Fruit fly (Drosophila melanogaster) whole organism, embryonic: Measurements from ENCODE around the gene CG31174.

ENCODE experiments used
- Bgb ChIP-seq: fragments of 200-800 bp; sonication (Bioruptor generic); IDR thresholded peaks from 2 replicates; pipeline ENCODE4 v1.3.6; 2022; ENCODE audit warnings: missing biosample characterization, missing genetic modification characterization; ENCODE audit not compliant: partially characterized antibody
- CG14860 ChIP-seq: fragments of 200-800 bp; sonication (Bioruptor generic); IDR thresholded peaks from 3 replicates; pipeline ENCODE4 v1.3.6; 2022; ENCODE audit warnings: missing biosample characterization, missing genetic modification characterization; ENCODE audit not compliant: partially characterized antibody
- CG15073 ChIP-seq: fragments of 200-800 bp; sonication (Bioruptor generic); optimal IDR thresholded peaks from 2 replicates; lab custom pipeline; 2016; ENCODE audit warnings: missing biosample characterization, missing genetic modification characterization
- CG15269 ChIP-seq: fragments of 200-800 bp; sonication (Bioruptor generic); optimal IDR thresholded peaks from 2 replicates; lab custom pipeline; 2018; ENCODE audit warnings: missing biosample characterization, mild to moderate bottlenecking, missing genetic modification characterization, moderate library complexity
- CG16863 ChIP-seq: fragments of 200-800 bp; sonication (Bioruptor generic); optimal IDR thresholded peaks from 3 replicates; lab custom pipeline; 2016; ENCODE audit warnings: missing biosample characterization, missing genetic modification characterization
- CG17361 ChIP-seq: fragments of 200-800 bp; sonication (Bioruptor generic); IDR thresholded peaks from 3 replicates; pipeline ENCODE4 v1.3.6; 2022; ENCODE audit warnings: missing biosample characterization, missing genetic modification characterization
- CG17612 ChIP-seq: fragments of 200-800 bp; sonication (Bioruptor generic); IDR thresholded peaks from 2 replicates; pipeline ENCODE4 v1.3.6; 2022; ENCODE audit warnings: missing biosample characterization, missing genetic modification characterization
- CG1792 ChIP-seq: fragments of 200-800 bp; sonication (Bioruptor generic); optimal IDR thresholded peaks from 2 replicates; lab custom pipeline; 2016; ENCODE audit warnings: missing biosample characterization, missing genetic modification characterization
- CG18599 ChIP-seq: fragments of 200-800 bp; sonication (Bioruptor generic); optimal IDR thresholded peaks from 3 replicates; lab custom pipeline; 2017; ENCODE audit warnings: missing biosample characterization, missing genetic modification characterization, mild to moderate bottlenecking, moderate library complexity, missing genetic modification reagents
- CG31441 ChIP-seq: fragments of 200-800 bp; sonication (Bioruptor generic); IDR thresholded peaks from 2 replicates; pipeline ENCODE4 v1.3.6; 2022; ENCODE audit warnings: missing biosample characterization, missing genetic modification characterization
- CG42726 ChIP-seq: fragments of 200-800 bp; sonication (Bioruptor generic); IDR thresholded peaks from 2 replicates; pipeline ENCODE4 v1.3.6; 2022; ENCODE audit warnings: missing biosample characterization, missing genetic modification characterization; ENCODE audit not compliant: partially characterized antibody
- CG6683 ChIP-seq: fragments of 200-800 bp; sonication (Bioruptor generic); optimal IDR thresholded peaks from 2 replicates; lab custom pipeline; 2017; ENCODE audit warnings: missing biosample characterization, mild to moderate bottlenecking, missing genetic modification characterization, missing genetic modification reagents
- CG6689 ChIP-seq: fragments of 200-800 bp; sonication (Bioruptor generic); IDR thresholded peaks from 2 replicates; pipeline ENCODE4 v1.3.6; 2022; ENCODE audit warnings: missing biosample characterization, missing genetic modification characterization
- CG7987 ChIP-seq: fragments of 200-800 bp; sonication (Bioruptor generic); optimal IDR thresholded peaks from 2 replicates; lab custom pipeline; 2018; ENCODE audit warnings: missing biosample characterization, mild to moderate bottlenecking, missing genetic modification characterization, moderate library complexity
- CG8388 ChIP-seq: fragments of 200-800 bp; sonication (Bioruptor generic); optimal IDR thresholded peaks from 2 replicates; lab custom pipeline; 2019; ENCODE audit warnings: missing biosample characterization, mild to moderate bottlenecking, missing genetic modification characterization, moderate library complexity
- CG8944 ChIP-seq: fragments of 200-800 bp; sonication (Bioruptor generic); optimal IDR thresholded peaks from 3 replicates; lab custom pipeline; 2016; ENCODE audit warnings: missing biosample characterization, missing genetic modification characterization
- Camta ChIP-seq: fragments of 200-800 bp; sonication (Bioruptor generic); optimal IDR thresholded peaks from 2 replicates; lab custom pipeline; 2016; ENCODE audit warnings: missing biosample characterization, missing genetic modification characterization
- Dref ChIP-seq: fragments of 200-800 bp; sonication (Bioruptor generic); IDR thresholded peaks from 2 replicates; pipeline ENCODE4 v1.3.6; 2022; ENCODE audit warnings: missing biosample characterization, missing genetic modification characterization
- Fer2 ChIP-seq: fragments of 200-800 bp; sonication (Bioruptor generic); optimal IDR thresholded peaks from 2 replicates; lab custom pipeline; 2018; ENCODE audit warnings: missing biosample characterization, mild to moderate bottlenecking, missing genetic modification characterization, moderate library complexity
- H2.0 ChIP-seq: fragments of 200-800 bp; sonication (Bioruptor generic); IDR thresholded peaks from 2 replicates; pipeline ENCODE4 v1.3.6; 2022; ENCODE audit warnings: missing biosample characterization, missing genetic modification characterization
- Hr3 ChIP-seq: fragments of 200-800 bp; sonication (Bioruptor generic); optimal IDR thresholded peaks from 3 replicates; lab custom pipeline; 2016; ENCODE audit warnings: missing biosample characterization, missing genetic modification characterization
- Hr39 ChIP-seq: fragments of >200 bp; optimal IDR thresholded peaks from 2 replicates; lab custom pipeline; 2017
- Lhr ChIP-seq: fragments of 200-800 bp; sonication (Bioruptor generic); optimal IDR thresholded peaks from 3 replicates; lab custom pipeline; 2017; ENCODE audit warnings: mild to moderate bottlenecking, missing biosample characterization, missing genetic modification reagents, missing genetic modification characterization
- Myb ChIP-seq: fragments of 200-800 bp; sonication (Bioruptor generic); optimal IDR thresholded peaks from 2 replicates; lab custom pipeline; 2016; ENCODE audit warnings: missing biosample characterization, missing genetic modification characterization
- Ptx1 ChIP-seq: fragments of 200-800 bp; sonication (Bioruptor generic); IDR thresholded peaks from 2 replicates; pipeline ENCODE4 v1.3.6; 2022; ENCODE audit warnings: missing biosample characterization, missing genetic modification characterization
- Side ChIP-seq: fragments of 200-800 bp; sonication (Bioruptor generic); optimal IDR thresholded peaks from 2 replicates; lab custom pipeline; 2016; ENCODE audit warnings: missing biosample characterization, missing genetic modification characterization
- Six4 ChIP-seq: fragments of 200-800 bp; sonication (Bioruptor generic); optimal IDR thresholded peaks from 2 replicates; lab custom pipeline; 2016; ENCODE audit warnings: missing biosample characterization, missing genetic modification characterization
- Sry-δ ChIP-seq: fragments of 200-800 bp; sonication (Bioruptor generic); optimal IDR thresholded peaks from 2 replicates; lab custom pipeline; 2016; ENCODE audit warnings: missing biosample characterization, missing genetic modification characterization
- TFAM ChIP-seq: fragments of 200-800 bp; sonication (Bioruptor generic); optimal IDR thresholded peaks from 2 replicates; lab custom pipeline; 2017; ENCODE audit warnings: missing biosample characterization, missing genetic modification characterization, inconsistent platforms
- ab ChIP-seq: fragments of 200-800 bp; sonication (Bioruptor generic); optimal IDR thresholded peaks from 2 replicates; lab custom pipeline; 2016; ENCODE audit warnings: missing biosample characterization, missing genetic modification characterization
- aop ChIP-seq: fragments of 200-800 bp; sonication (Bioruptor generic); IDR thresholded peaks from 2 replicates; pipeline ENCODE4 v1.3.6; 2022; ENCODE audit warnings: missing biosample characterization, missing genetic modification characterization
- ase ChIP-seq: fragments of 200-800 bp; sonication (Bioruptor generic); IDR thresholded peaks from 3 replicates; pipeline ENCODE4 v1.3.6; 2022; ENCODE audit warnings: missing biosample characterization, missing genetic modification characterization
- caup ChIP-seq: fragments of 200-800 bp; sonication (Bioruptor generic); optimal IDR thresholded peaks from 3 replicates; lab custom pipeline; 2017; ENCODE audit warnings: missing biosample characterization, mild to moderate bottlenecking, missing genetic modification characterization, moderate library complexity; ENCODE audit not compliant: severe bottlenecking
- chm ChIP-seq: fragments of 200-800 bp; sonication (Bioruptor generic); IDR thresholded peaks from 2 replicates; pipeline ENCODE4 v1.3.6; 2022; ENCODE audit warnings: missing biosample characterization, missing genetic modification characterization
- disco-r ChIP-seq: fragments of 200-800 bp; sonication (Bioruptor generic); optimal IDR thresholded peaks from 2 replicates; lab custom pipeline; 2016; ENCODE audit warnings: missing biosample characterization, missing genetic modification characterization
- emc ChIP-seq: fragments of 200-800 bp; sonication (Bioruptor generic); optimal IDR thresholded peaks from 2 replicates; lab custom pipeline; 2016; ENCODE audit warnings: missing biosample characterization, missing genetic modification characterization
- gsb ChIP-seq: fragments of 200-800 bp; sonication (Bioruptor generic); IDR thresholded peaks from 2 replicates; pipeline ENCODE4 v1.3.6; 2022; ENCODE audit warnings: missing biosample characterization, missing genetic modification characterization
- insv ChIP-seq, 2 experiments: fragments of 200-800 bp; sonication (Bioruptor generic); optimal IDR thresholded peaks; 3 replicates each; lab custom pipeline; 2016 to 2018; ENCODE audit warnings: missing biosample characterization in 2 of 2, missing genetic modification characterization in 2 of 2
- ken ChIP-seq: fragments of 200-800 bp; sonication (Bioruptor generic); IDR thresholded peaks from 3 replicates; pipeline ENCODE4 v1.3.6; 2022; ENCODE audit warnings: missing biosample characterization, missing genetic modification characterization
- lab ChIP-seq: fragments of 200-800 bp; sonication (Bioruptor generic); optimal IDR thresholded peaks from 3 replicates; lab custom pipeline; 2017; ENCODE audit warnings: missing biosample characterization, missing genetic modification characterization, mild to moderate bottlenecking, moderate library complexity, missing genetic modification reagents
- maf-S ChIP-seq: fragments of 200-800 bp; sonication (Bioruptor generic); optimal IDR thresholded peaks from 2 replicates; lab custom pipeline; 2016; ENCODE audit warnings: missing biosample characterization, missing genetic modification characterization
- nerfin-2 ChIP-seq: fragments of 200-800 bp; sonication (Bioruptor generic); IDR thresholded peaks from 2 replicates; pipeline ENCODE4 v1.3.6; 2022; ENCODE audit warnings: missing biosample characterization, missing genetic modification characterization; ENCODE audit not compliant: partially characterized antibody
- row ChIP-seq: fragments of 200-800 bp; sonication (Bioruptor generic); IDR thresholded peaks from 3 replicates; pipeline ENCODE4 v1.3.6; 2022; ENCODE audit warnings: missing biosample characterization, missing genetic modification characterization
- sc ChIP-seq, 3 experiments: fragments of >200 bp in 2 of 3; fragments of 200-800 bp in 1 of 3; sonication (Bioruptor generic) in 1 of 3; optimal IDR thresholded peaks; 2 replicates in 2 of 3; 3 replicates in 1 of 3; lab custom pipeline; 2017; ENCODE audit warnings: mild to moderate bottlenecking in 1 of 3, missing biosample characterization in 1 of 3, missing genetic modification characterization in 1 of 3, missing genetic modification reagents in 1 of 3
- sna ChIP-seq: fragments of 200-800 bp; sonication (Bioruptor generic); IDR thresholded peaks from 2 replicates; pipeline ENCODE4 v1.3.6; 2022; ENCODE audit warnings: missing biosample characterization, missing genetic modification characterization; ENCODE audit not compliant: partially characterized antibody
- sr ChIP-seq: fragments of 200-800 bp; sonication (Bioruptor generic); IDR thresholded peaks from 3 replicates; pipeline ENCODE4 v1.3.6; 2022; ENCODE audit warnings: missing biosample characterization, missing genetic modification characterization
- tup ChIP-seq: fragments of 200-800 bp; sonication (Bioruptor generic); optimal IDR thresholded peaks from 2 replicates; lab custom pipeline; 2016; ENCODE audit warnings: missing biosample characterization, mild to moderate bottlenecking, missing genetic modification characterization, moderate library complexity
- vnd ChIP-seq: fragments of 200-800 bp; sonication (Bioruptor generic); IDR thresholded peaks from 3 replicates; pipeline ENCODE4 v1.3.6; 2022; ENCODE audit warnings: missing biosample characterization, missing genetic modification characterization; ENCODE audit not compliant: partially characterized antibody
- zen2 ChIP-seq: fragments of 200-800 bp; sonication (Bioruptor generic); IDR thresholded peaks from 3 replicates; pipeline ENCODE4 v1.3.6; 2022; ENCODE audit warnings: missing biosample characterization, missing genetic modification characterization; ENCODE audit not compliant: partially characterized antibody
- zfh1 ChIP-seq: fragments of 200-800 bp; sonication (Bioruptor generic); IDR thresholded peaks from 3 replicates; pipeline ENCODE4 v1.3.6; 2022; ENCODE audit warnings: missing biosample characterization, missing genetic modification characterization

CG31174 gene

DNA sequence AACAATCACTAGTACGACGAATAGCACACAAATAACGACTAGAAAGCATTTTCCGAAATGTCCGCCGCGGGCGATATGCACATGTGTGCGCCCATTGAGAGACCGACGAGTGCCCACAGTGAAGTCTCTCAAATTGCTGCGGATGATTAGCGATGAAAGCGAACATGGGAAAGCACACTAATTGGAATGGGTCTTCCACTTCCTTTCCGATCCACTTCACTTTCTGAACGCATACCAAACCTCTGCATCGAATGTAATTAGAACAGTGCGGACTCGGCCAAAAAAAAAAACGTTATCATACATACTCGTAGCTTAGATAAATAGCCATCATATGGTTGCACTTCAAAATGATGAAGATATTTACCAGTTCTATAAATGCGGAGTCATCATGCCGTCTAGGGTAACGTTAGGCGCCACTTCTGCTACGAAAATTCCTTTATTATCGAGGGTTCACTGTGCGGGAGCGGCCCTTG is 19.3 kb downstream of the CG31174 start (continued):
- TF ChIP-seq TFAM (GFP tag; lab: Kevin White, UChicago) (no peak), Dref (GFP tag; lab: Robert Waterston, UW) (no peak), gsb (GFP tag; lab: Robert Waterston, UW) (no peak), CG14860 (GFP tag; lab: Robert Waterston, UW) (no peak), ab (GFP tag; lab: Kevin White, UChicago) (no peak), Camta (GFP tag; lab: Kevin White, UChicago) (peak; percentile 54), lab (GFP tag; lab: Kevin White, UChicago) (peak; percentile 38), CG15269 (tag; lab: Kevin White, UChicago) (no peak), row (GFP tag; lab: Robert Waterston, UW) (peak; percentile 74), CG17361 (GFP tag; lab: Robert Waterston, UW) (peak; percentile 74), CG8388 (GFP tag; lab: Kevin White, UChicago) (peak; percentile 33), Side (GFP tag; lab: Kevin White, UChicago) (peak; percentile 44), tup (peak; percentile 14), Lhr (peak; percentile 27), sc (optimal IDR thresholded peaks at IDR 0.05; lab: Kevin White, UChicago) (no peak), sc (GFP tag; optimal IDR thresholded peaks at IDR 0.05; lab: Kevin White, UChicago) (no peak), zen2 (GFP tag; lab: Robert Waterston, UW) (no peak), ase (GFP tag; lab: Robert Waterston, UW) (0 out of 3 replicates have a peak, but pooled peaks have one; percentile 30), Ptx1 (GFP tag; lab: Robert Waterston, UW) (no peak; the same call in 1 of the 2 replicates), sna (no peak), CG6683 (no peak), CG1792 (GFP tag; lab: Kevin White, UChicago) (peak; percentile 13), Bgb (GFP tag; lab: Robert Waterston, UW) (no peak), ken (peak; percentile 64; the same call in 1 of the 3 replicates), H2.0 (GFP tag; lab: Robert Waterston, UW) (no peak), CG18599 (peak; percentile 17), CG31441 (GFP tag; lab: Robert Waterston, UW) (peak; percentile 50; the same call in 1 of the 2 replicates), Hr3 (GFP tag; lab: Kevin White, UChicago) (peak; percentile 11), insv (GFP tag; optimal IDR thresholded peaks at IDR 0.05; lab: Kevin White, UChicago) (peak in 1 of 2 experiments; percentile 7), zfh1 (GFP tag; lab: Robert Waterston, UW) (no peak), vnd (no peak), sr (GFP tag; lab: Robert Waterston, UW) (no peak), CG17612 (GFP tag; lab: Robert Waterston, UW) (no peak), caup (no peak), CG6689 (peak; percentile 36; the same call in 1 of the 2 replicates), Six4 (peak; percentile 14), CG8944 (GFP tag; lab: Kevin White, UChicago) (no peak), CG7987 (GFP tag; lab: Kevin White, UChicago) (no peak), Sry-δ (GFP tag; lab: Kevin White, UChicago) (no peak), Myb (GFP tag; lab: Kevin White, UChicago) (no peak), CG16863 (GFP tag; lab: Kevin White, UChicago) (peak; percentile 60), maf-S (GFP tag; lab: Kevin White, UChicago) (no peak), aop (GFP tag; lab: Robert Waterston, UW) (no peak), disco-r (GFP tag; lab: Kevin White, UChicago) (no peak), CG15073 (no peak), emc (GFP tag; lab: Kevin White, UChicago) (no peak), nerfin-2 (GFP tag; lab: Robert Waterston, UW) (no peak), CG42726 (GFP tag; lab: Robert Waterston, UW) (no peak), Fer2 (tag; lab: Kevin White, UChicago) (no peak), chm (GFP tag; lab: Robert Waterston, UW) (0 out of 2 replicates have a peak, but pooled peaks have one; percentile 24), Hr39 (lab: Kevin White, UChicago) (no peak)
